Worm (Caenorhabditis elegans): Measurements from ENCODE around the gene T21C12.4.

DNA sequence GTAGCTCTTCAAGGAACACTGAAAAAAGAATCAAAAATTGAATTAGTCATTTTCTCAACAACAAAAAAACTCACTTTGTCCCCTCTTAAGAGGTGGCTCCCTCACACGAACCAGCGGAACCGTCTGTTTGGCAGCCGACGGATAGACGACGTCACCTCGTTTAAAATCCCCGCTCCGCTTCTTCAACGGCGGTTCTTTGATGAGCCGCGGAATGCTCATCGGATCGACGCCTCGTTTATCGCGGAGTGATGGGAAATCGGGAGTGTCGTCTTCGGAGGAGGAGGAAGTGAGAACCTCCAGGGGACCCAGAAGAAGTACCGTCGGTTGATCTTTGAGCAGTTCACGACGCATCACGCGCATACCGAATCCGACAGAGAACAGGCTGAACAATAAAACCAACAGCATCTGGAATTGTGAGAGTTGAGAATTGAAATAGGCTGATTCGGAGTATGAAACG lies 19.0 kb downstream of the T21C12.4 start, which contains the start of gene nlp-68:
- no peak for TF ChIP-seq fkh-10 (GFP tag; optimal IDR thresholded peaks at IDR 0.05)
- no peak for TF ChIP-seq nfya-1 (tag; optimal IDR thresholded peaks at IDR 0.05)
- no peak for TF ChIP-seq ceh-9 (tag; optimal IDR thresholded peaks at IDR 0.05)
- TF ChIP-seq sox-2 (GFP tag; IDR thresholded peaks at IDR 0.05): no peak
- no peak for TF ChIP-seq pha-4 (tag; optimal IDR thresholded peaks at IDR 0.05)
- no peak for TF ChIP-seq Y22D7AL.16 (tag; optimal IDR thresholded peaks at IDR 0.05)
- TF ChIP-seq K02D7.2 (tag; optimal IDR thresholded peaks at IDR 0.05): no peak
- TF ChIP-seq fax-1 (tag; optimal IDR thresholded peaks at IDR 0.05): no peak
- TF ChIP-seq hlh-30 (tag; optimal IDR thresholded peaks at IDR 0.05; ENCODE audit: insufficient read depth): no peak
- no peak for TF ChIP-seq ceh-14 (tag; optimal IDR thresholded peaks at IDR 0.05)
- TF ChIP-seq pros-1 (tag; optimal IDR thresholded peaks at IDR 0.05): no peak
- TF ChIP-seq pax-1 (tag; optimal IDR thresholded peaks at IDR 0.05): no peak

Data from whole organism, late embryonic.